Worm (Caenorhabditis elegans): ENCODE data around the gene attf-3.

attf-3 gene

ce11 chrIII:84372-84771 lies 1.8 kb downstream of the attf-3 start:
- TF ChIP-seq hmg-4 (GFP tag; optimal IDR thresholded peaks at IDR 0.05) (no peak), sea-1 (GFP tag; conservative IDR thresholded peaks at IDR 0.05) (no peak), aly-1 (tag; optimal IDR thresholded peaks at IDR 0.05) (no peak), scrt-1 (GFP tag; IDR thresholded peaks at IDR 0.05) (no peak), B0310.2 (tag; optimal IDR thresholded peaks at IDR 0.05) (no peak), pes-1 (GFP tag; IDR thresholded peaks at IDR 0.05) (no peak), ceh-36 (tag; optimal IDR thresholded peaks at IDR 0.05) (no peak), hnd-1 (tag; optimal IDR thresholded peaks at IDR 0.05) (no peak), hmbx-1 (tag; optimal IDR thresholded peaks at IDR 0.05) (no peak), flt-1 (GFP tag; IDR thresholded peaks at IDR 0.05) (no peak), tbx-11 (GFP tag; IDR thresholded peaks at IDR 0.05) (no peak), tbx-37 (GFP tag; conservative IDR thresholded peaks at IDR 0.05) (no peak), ama-1 (optimal IDR thresholded peaks at IDR 0.05) (no peak), tra-4 (tag; optimal IDR thresholded peaks at IDR 0.05) (no peak), ets-7 (tag; optimal IDR thresholded peaks at IDR 0.05) (no peak), ceh-13 (GFP tag; optimal IDR thresholded peaks at IDR 0.05) (no peak), F13C5.2 (tag; optimal IDR thresholded peaks at IDR 0.05) (no peak)

- TF ChIP-seq hnd-1 (tag; optimal IDR thresholded peaks at IDR 0.05) (no peak), pes-1 (GFP tag; IDR thresholded peaks at IDR 0.05) (no peak), tbx-11 (GFP tag; IDR thresholded peaks at IDR 0.05) (no peak), sea-1 (GFP tag; conservative IDR thresholded peaks at IDR 0.05) (no peak), ets-7 (tag; optimal IDR thresholded peaks at IDR 0.05) (no peak), ceh-36 (tag; optimal IDR thresholded peaks at IDR 0.05) (no peak), hmbx-1 (tag; optimal IDR thresholded peaks at IDR 0.05) (no peak), aly-1 (tag; optimal IDR thresholded peaks at IDR 0.05) (no peak), flt-1 (GFP tag; IDR thresholded peaks at IDR 0.05) (no peak)
Measured at ce11 chrIII:72078-72477, 14.1 kb downstream of the attf-3 start.

ce11 chrIII:69652-70051 lies 16.5 kb downstream of the attf-3 start, which contains the start of gene spt-4:
spt-4 (minus strand) TSS chrIII:69752.
- TF ChIP-seq tra-4 (tag; optimal IDR thresholded peaks at IDR 0.05) (no peak), ets-7 (tag; optimal IDR thresholded peaks at IDR 0.05) (no peak), B0310.2 (tag; optimal IDR thresholded peaks at IDR 0.05) (no peak), ama-1 (optimal IDR thresholded peaks at IDR 0.05) (no peak), pes-1 (GFP tag; IDR thresholded peaks at IDR 0.05) (no peak)

DNA sequence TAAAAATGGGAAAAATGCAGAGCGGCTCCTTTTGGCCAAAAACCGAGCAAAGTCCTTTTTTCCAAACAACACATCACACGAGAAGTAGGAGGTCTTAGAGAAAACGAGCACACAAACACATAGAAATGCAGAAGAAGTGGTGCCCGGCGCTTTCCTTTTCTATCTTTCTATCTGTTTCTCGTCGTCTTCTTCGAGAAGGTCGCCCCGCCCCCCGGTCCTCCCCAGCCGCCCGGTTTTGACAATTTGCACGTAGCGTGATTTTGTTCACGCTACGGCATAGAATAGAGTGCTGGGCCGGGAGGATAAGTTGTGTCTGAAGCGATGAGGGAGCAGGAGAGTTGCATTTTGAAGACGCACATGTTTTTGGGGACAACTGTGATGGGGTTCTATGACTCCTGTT lies 19.2 kb downstream of the attf-3 start:
- TF ChIP-seq tbx-37 (GFP tag; conservative IDR thresholded peaks at IDR 0.05) = no peak

DNA sequence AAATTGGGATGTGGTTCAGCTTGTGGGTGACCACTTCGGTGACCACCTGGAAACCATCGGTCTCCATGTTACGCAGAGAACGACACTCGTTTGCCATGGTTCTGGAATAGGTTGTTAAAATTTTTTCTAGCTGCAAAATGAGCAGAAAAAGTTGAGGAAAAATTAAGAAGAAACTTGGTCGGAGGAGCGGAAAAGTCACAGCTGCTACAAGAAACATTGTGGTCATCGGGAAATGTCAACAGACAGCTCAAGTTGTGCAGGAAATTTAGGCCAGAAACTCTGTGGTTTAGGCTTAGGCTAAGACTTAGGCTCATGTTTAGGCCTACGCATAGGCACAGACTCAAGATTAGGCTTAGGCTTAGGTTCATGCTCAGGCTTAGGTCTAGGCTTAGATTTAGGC lies 20.0 kb downstream of the attf-3 start, which contains the start of gene pck-1:
Gene pck-1 (minus strand): TSS at position 101 of the 400 bp plus-strand sequence.
- TF ChIP-seq F13C5.2 (tag; optimal IDR thresholded peaks at IDR 0.05) = no peak
- TF ChIP-seq scrt-1 (GFP tag; IDR thresholded peaks at IDR 0.05) = no peak
- no peak for TF ChIP-seq hmbx-1 (tag; optimal IDR thresholded peaks at IDR 0.05)
- TF ChIP-seq ceh-36 (tag; optimal IDR thresholded peaks at IDR 0.05) = no peak
- no peak for TF ChIP-seq B0310.2 (tag; optimal IDR thresholded peaks at IDR 0.05)
- no peak for TF ChIP-seq hmg-4 (GFP tag; optimal IDR thresholded peaks at IDR 0.05)

ce11 chrIII:65626-65937 lies 20.6 kb downstream of the attf-3 start:
- TF ChIP-seq flt-1 (GFP tag; IDR thresholded peaks at IDR 0.05) (no peak), B0310.2 (tag; optimal IDR thresholded peaks at IDR 0.05) (no peak), aly-1 (tag; optimal IDR thresholded peaks at IDR 0.05) (no peak), F13C5.2 (tag; optimal IDR thresholded peaks at IDR 0.05) (no peak), ets-7 (tag; optimal IDR thresholded peaks at IDR 0.05) (no peak), scrt-1 (GFP tag; IDR thresholded peaks at IDR 0.05) (no peak), tra-4 (tag; optimal IDR thresholded peaks at IDR 0.05) (no peak), ceh-13 (GFP tag; optimal IDR thresholded peaks at IDR 0.05) (no peak), tbx-37 (GFP tag; conservative IDR thresholded peaks at IDR 0.05) (no peak)

DNA sequence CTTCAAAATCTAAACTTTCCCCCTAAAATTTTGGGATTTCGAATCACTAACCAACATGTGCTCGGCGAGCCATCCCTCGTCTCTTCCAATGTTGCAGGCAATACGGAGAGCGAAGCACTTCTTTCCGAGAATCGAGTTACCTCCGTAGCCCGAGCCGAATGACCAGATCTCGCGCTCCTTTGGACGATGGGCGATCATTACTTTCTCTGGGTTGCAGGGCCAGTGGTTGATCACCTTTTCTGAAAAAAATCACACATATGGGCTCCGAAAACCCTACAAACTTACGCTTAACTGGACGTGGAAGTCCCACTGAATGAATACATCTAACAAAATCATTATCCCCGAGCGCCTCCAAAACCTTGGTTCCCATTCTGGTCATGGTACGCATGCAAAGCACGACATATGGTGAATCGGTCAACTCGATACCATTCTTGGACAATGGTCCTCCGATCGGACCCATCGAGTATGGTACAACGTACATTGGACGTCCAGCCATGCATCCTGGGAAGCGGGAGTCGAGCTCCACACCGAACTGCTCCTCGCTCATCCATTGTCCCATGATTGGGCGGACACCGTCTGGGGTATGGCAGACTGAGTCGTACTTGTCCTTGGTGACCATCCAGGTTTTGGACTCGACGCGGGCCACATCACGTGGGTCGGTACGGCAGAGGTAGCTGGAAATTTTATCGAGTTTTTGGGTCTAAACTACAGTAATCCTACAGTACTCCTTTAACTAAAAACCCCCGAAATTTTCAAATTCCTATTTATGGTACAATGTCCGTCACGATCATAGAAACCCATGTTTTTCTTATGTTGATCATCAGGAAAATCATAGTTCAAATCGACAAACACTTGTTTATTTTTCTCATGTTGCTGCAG lies 21.2 kb downstream of the attf-3 start:
- no peak for TF ChIP-seq tbx-11 (GFP tag; IDR thresholded peaks at IDR 0.05)

- TF ChIP-seq tra-4 (tag; optimal IDR thresholded peaks at IDR 0.05) (no peak), tbx-11 (GFP tag; IDR thresholded peaks at IDR 0.05) (no peak), pes-1 (GFP tag; IDR thresholded peaks at IDR 0.05) (no peak), hmbx-1 (tag; optimal IDR thresholded peaks at IDR 0.05) (no peak), F13C5.2 (tag; optimal IDR thresholded peaks at IDR 0.05) (no peak), sea-1 (GFP tag; conservative IDR thresholded peaks at IDR 0.05) (no peak), aly-1 (tag; optimal IDR thresholded peaks at IDR 0.05) (no peak), hnd-1 (tag; optimal IDR thresholded peaks at IDR 0.05) (no peak), scrt-1 (GFP tag; IDR thresholded peaks at IDR 0.05) (no peak), ceh-13 (GFP tag; optimal IDR thresholded peaks at IDR 0.05) (no peak), ets-7 (tag; optimal IDR thresholded peaks at IDR 0.05) (no peak)
Measured at ce11 chrIII:63584-64316, 22.4 kb downstream of the attf-3 start.
